Worm (Caenorhabditis elegans) whole organism, L1 larva: ENCODE data around the gene M60.6.

Experiments used
- ceh-63 ChIP-seq: fragments of 200-800 bp; sonication (Bioruptor generic); optimal IDR thresholded peaks from 2 replicates; lab custom pipeline; 2018; ENCODE audit warnings: mild to moderate bottlenecking, missing genetic modification characterization, missing compliant biosample characterization
- efl-1 ChIP-seq, 4 experiments: fragments of 150-350 bp; optimal IDR thresholded peaks in 3 of 4; peaks in 1 of 4; 1 replicate in 1 of 4; 2 replicates in 3 of 4; lab custom pipeline; 2014; ENCODE audit warnings: missing biosample characterization in 2 of 4, missing genetic modification characterization in 2 of 4, missing genetic modification reagents in 2 of 4
- fkh-10 ChIP-seq: sonication (generic microtip); optimal IDR thresholded peaks from 2 replicates; lab custom pipeline; 2017; ENCODE audit warnings: missing biosample characterization, missing genetic modification reagents, missing genetic modification characterization
- jun-1 ChIP-seq: fragments of 150-350 bp; optimal IDR thresholded peaks from 2 replicates; lab custom pipeline; 2014; ENCODE audit warnings: missing biosample characterization, missing genetic modification reagents, missing genetic modification characterization
- lin-39 ChIP-seq: fragments of 150-350 bp; optimal IDR thresholded peaks from 2 replicates; lab custom pipeline; 2014; ENCODE audit warnings: missing biosample characterization, missing genetic modification reagents, missing genetic modification characterization
- lsy-2 ChIP-seq, 2 experiments: fragments of 150-350 bp; optimal IDR thresholded peaks; 2 replicates each; lab custom pipeline; 2014; ENCODE audit warnings: missing biosample characterization in 2 of 2, missing genetic modification characterization in 2 of 2
- nhr-11 ChIP-seq: fragments of 150-350 bp; optimal IDR thresholded peaks from 2 replicates; lab custom pipeline; 2014; ENCODE audit warnings: missing biosample characterization, missing genetic modification characterization
- tbx-2 ChIP-seq: sonication (generic microtip); optimal IDR thresholded peaks from 2 replicates; lab custom pipeline; 2016; ENCODE audit warnings: missing genetic modification characterization, missing compliant biosample characterization
- tlp-1 ChIP-seq: fragments of 150-350 bp; optimal IDR thresholded peaks from 2 replicates; lab custom pipeline; 2014; ENCODE audit warnings: missing biosample characterization, missing genetic modification characterization
- unc-62 ChIP-seq: fragments of 150-350 bp; optimal IDR thresholded peaks from 2 replicates; lab custom pipeline; 2014; ENCODE audit warnings: missing biosample characterization, missing genetic modification reagents, missing genetic modification characterization
- vab-15 ChIP-seq: sonication (generic microtip); optimal IDR thresholded peaks from 2 replicates; lab custom pipeline; 2017; ENCODE audit warnings: missing genotype, mild to moderate bottlenecking, missing genetic modification characterization, missing compliant biosample characterization
- ztf-11 ChIP-seq, 2 experiments: sonication (generic microtip); optimal IDR thresholded peaks; 2 replicates each; lab custom pipeline; 2016 to 2017; ENCODE audit warnings: missing genetic modification characterization in 2 of 2, missing biosample characterization in 1 of 2, missing compliant biosample characterization in 1 of 2

DNA sequence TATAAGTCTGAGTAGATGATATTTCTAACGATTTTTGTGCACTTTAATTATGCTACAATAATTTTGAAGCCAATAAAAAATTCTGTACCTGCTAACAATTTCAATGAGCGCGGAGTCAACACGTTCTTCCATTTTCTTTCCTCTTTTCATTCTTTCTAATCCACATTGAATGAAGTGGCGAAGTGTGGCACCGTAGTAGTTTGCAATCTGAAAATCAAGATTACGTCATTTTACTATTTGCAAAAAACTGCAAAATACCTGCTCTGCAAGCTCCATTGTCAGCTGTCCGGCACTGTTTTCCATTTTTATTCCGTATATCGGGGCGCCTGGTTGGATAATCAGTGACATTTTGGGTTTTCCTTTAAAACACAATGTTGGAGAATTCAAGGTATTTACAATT lies 23.0 kb downstream of the M60.6 start:
- TF ChIP-seq jun-1 (tag; lab: Kevin White, UChicago): no peak
- TF ChIP-seq lsy-2 (tag; optimal IDR thresholded peaks at IDR 0.05; lab: Kevin White, UChicago): no peak
- TF ChIP-seq unc-62: no peak
- TF ChIP-seq efl-1 (optimal IDR thresholded peaks at IDR 0.05; lab: Kevin White, UChicago): no peak
- TF ChIP-seq efl-1 (GFP tag; optimal IDR thresholded peaks at IDR 0.05 in 1 of 2; lab: Kevin White, UChicago): no peak
- TF ChIP-seq ceh-63 (GFP tag; lab: Kevin White, UChicago): no peak
- TF ChIP-seq lin-39 (tag; lab: Kevin White, UChicago): no peak
- TF ChIP-seq fkh-10: no peak
- TF ChIP-seq tbx-2 (tag; lab: Kevin White, UChicago): no peak
- TF ChIP-seq nhr-11 (tag; lab: Kevin White, UChicago): no peak
- TF ChIP-seq vab-15 (tag; lab: Kevin White, UChicago): no peak
- TF ChIP-seq tlp-1 (tag; lab: Kevin White, UChicago): no peak
- TF ChIP-seq ztf-11 (tag; optimal IDR thresholded peaks at IDR 0.05; lab: Kevin White, UChicago): no peak
